Fruit fly (Drosophila melanogaster): ENCODE data around the gene Eip74EF.

The Eip74EF gene

DNA sequence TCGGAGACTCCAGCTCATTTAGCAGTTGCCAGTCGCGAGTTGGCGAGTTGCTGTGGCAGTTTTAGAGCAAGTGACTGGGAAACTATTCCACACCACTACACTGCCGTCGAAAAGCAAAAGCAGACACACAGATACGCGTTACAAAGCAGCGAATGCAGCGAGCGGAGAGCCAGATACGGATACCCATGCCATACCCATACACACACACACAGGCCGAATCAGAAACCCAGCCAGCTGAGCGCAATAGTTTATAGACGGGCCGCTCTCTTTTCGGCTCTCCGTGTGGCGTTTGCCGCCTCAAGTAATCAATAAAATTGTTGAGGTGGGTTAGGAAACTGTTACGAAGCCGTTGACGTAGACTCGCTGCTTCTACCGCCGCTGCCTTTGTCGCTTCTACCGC lies 45.3 kb downstream of the Eip74EF start (continued):
- TF ChIP-seq CG8388 (GFP tag; optimal IDR thresholded peaks at IDR 0.05) (no peak), CG13296 (GFP tag; optimal IDR thresholded peaks at IDR 0.05) (no peak), z (GFP tag; IDR thresholded peaks at IDR 0.05) (no peak), CG8478 (optimal IDR thresholded peaks at IDR 0.05) (peak; percentile 65), eve (GFP tag; optimal IDR thresholded peaks at IDR 0.05) (no peak), CG6765 (GFP tag; optimal IDR thresholded peaks at IDR 0.05) (no peak), CG7745 (tag; optimal IDR thresholded peaks at IDR 0.05) (no peak), Fer2 (tag; optimal IDR thresholded peaks at IDR 0.05) (no peak), CG10979 (tag; optimal IDR thresholded peaks at IDR 0.05) (no peak), CG17829 (tag; optimal IDR thresholded peaks at IDR 0.05) (no peak), knrl (GFP tag; IDR thresholded peaks at IDR 0.05; ENCODE audit: partially characterized antibody) (no peak), CG7556 (GFP tag; optimal IDR thresholded peaks at IDR 0.05) (no peak), CHES-1-like (GFP tag; optimal IDR thresholded peaks at IDR 0.05) (no peak), CG2712 (tag; optimal IDR thresholded peaks at IDR 0.05) (no peak), ac (GFP tag; optimal IDR thresholded peaks at IDR 0.05) (no peak), hkb (optimal IDR thresholded peaks at IDR 0.05) (no peak), hkb (GFP tag; IDR thresholded peaks at IDR 0.05) (peak; percentile 16; the same call in 1 of the 2 replicates), D (optimal IDR thresholded peaks at IDR 0.05) (no peak), D (GFP tag; optimal IDR thresholded peaks at IDR 0.05) (no peak), tio (GFP tag; optimal IDR thresholded peaks at IDR 0.05) (no peak), stc (GFP tag; IDR thresholded peaks at IDR 0.05) (no peak), Fer1 (GFP tag; optimal IDR thresholded peaks at IDR 0.05) (peak; percentile 22), Stat92E (GFP tag; optimal IDR thresholded peaks at IDR 0.05) (no peak), CG11696 (GFP tag; IDR thresholded peaks at IDR 0.05) (no peak), CG18764 (GFP tag; optimal IDR thresholded peaks at IDR 0.05) (no peak), CG30431 (GFP tag; optimal IDR thresholded peaks at IDR 0.05) (no peak), fru (optimal IDR thresholded peaks at IDR 0.05) (no peak), CG9437 (GFP tag; optimal IDR thresholded peaks at IDR 0.05) (peak; percentile 58), CG13287 (GFP tag; IDR thresholded peaks at IDR 0.05; ENCODE audit: partially characterized antibody) (peak; percentile 58), CG34224 (GFP tag; IDR thresholded peaks at IDR 0.05; ENCODE audit: partially characterized antibody) (peak; percentile 42; the same call in 2 of the 3 replicates), CG17328 (GFP tag; IDR thresholded peaks at IDR 0.05) (no peak), D19B (GFP tag; optimal IDR thresholded peaks at IDR 0.05) (no peak), ase (GFP tag; IDR thresholded peaks at IDR 0.05) (no peak), Mrtf (GFP tag; IDR thresholded peaks at IDR 0.05) (no peak), CG17385 (GFP tag; optimal IDR thresholded peaks at IDR 0.05) (no peak), CG12219 (GFP tag; optimal IDR thresholded peaks at IDR 0.05) (no peak), CG15269 (tag; optimal IDR thresholded peaks at IDR 0.05) (peak; percentile 46), sd (tag; optimal IDR thresholded peaks at IDR 0.05) (peak; percentile 47), so (GFP tag; IDR thresholded peaks at IDR 0.05) (0 out of 3 replicates have a peak, but pooled peaks have one; percentile 21), CG10654 (GFP tag; optimal IDR thresholded peaks at IDR 0.05) (no peak), B-H1 (GFP tag; IDR thresholded peaks at IDR 0.05) (no peak), shn (GFP tag; optimal IDR thresholded peaks at IDR 0.05) (no peak), slbo (GFP tag; IDR thresholded peaks at IDR 0.05) (0 out of 2 replicates have a peak, but pooled peaks have one; percentile 4), cato (GFP tag; optimal IDR thresholded peaks at IDR 0.05; ENCODE audit: borderline replicate concordance) (no peak), CG8765 (GFP tag; IDR thresholded peaks at IDR 0.05) (no peak), peb (GFP tag; IDR thresholded peaks at IDR 0.05) (no peak), psq (GFP tag; optimal IDR thresholded peaks at IDR 0.05) (no peak), Myb (GFP tag; optimal IDR thresholded peaks at IDR 0.05) (no peak), bbx (GFP tag; IDR thresholded peaks at IDR 0.05; ENCODE audit: partially characterized antibody) (no peak; the same call in 1 of the 2 replicates), zfh1 (GFP tag; IDR thresholded peaks at IDR 0.05) (no peak), oc (tag; optimal IDR thresholded peaks at IDR 0.05) (peak; percentile 20), Nf-YB (GFP tag; optimal IDR thresholded peaks at IDR 0.05) (no peak), gsb (GFP tag; IDR thresholded peaks at IDR 0.05) (no peak)
